Worm (Caenorhabditis elegans) whole organism, L4 larva: ENCODE data around the gene clec-165.

ENCODE experiments used
- F26F4.8 ChIP-seq: fragments of 200-800 bp; sonication (Bioruptor generic); conservative IDR thresholded peaks from 2 replicates; pipeline ENCODE4 v1.3.6; 2022; ENCODE audit warnings: missing genetic modification characterization, missing compliant biosample characterization
- F37D6.2 ChIP-seq: sonication (generic microtip); optimal IDR thresholded peaks from 2 replicates; lab custom pipeline; 2016; ENCODE audit warnings: mild to moderate bottlenecking, missing genetic modification characterization, missing compliant biosample characterization
- F44E2.7 ChIP-seq: fragments of 200-800 bp; sonication (Bioruptor generic); IDR thresholded peaks from 2 replicates; pipeline ENCODE4 v2.1.2; 2022; ENCODE audit warnings: missing genetic modification characterization, missing compliant biosample characterization
- Y105C5A.15 ChIP-seq: fragments of 200-800 bp; sonication (Bioruptor generic); IDR thresholded peaks from 2 replicates; pipeline ENCODE4 v1.3.6; 2022; ENCODE audit warnings: missing genetic modification characterization, missing compliant biosample characterization
- Y48G9A.11 ChIP-seq: fragments of 200-800 bp; sonication (Bioruptor generic); IDR thresholded peaks from 2 replicates; pipeline ENCODE4 v1.3.6; 2022; ENCODE audit warnings: missing genetic modification reagents, missing genetic modification characterization, missing compliant biosample characterization
- aha-1 ChIP-seq: fragments of 150-350 bp; peaks from one replicate; lab custom pipeline; 2014; ENCODE audit warnings: missing biosample characterization, missing genetic modification characterization
- aly-2 ChIP-seq: sonication (generic microtip); optimal IDR thresholded peaks from 2 replicates; lab custom pipeline; 2018; ENCODE audit warnings: missing biosample characterization, missing genetic modification characterization
- ama-1 ChIP-seq: fragments of 150-350 bp; optimal IDR thresholded peaks from 2 replicates; lab custom pipeline; 2014; ENCODE audit warnings: inconsistent platforms, mixed read lengths
- ceh-32 ChIP-seq: sonication (generic microtip); optimal IDR thresholded peaks from 2 replicates; lab custom pipeline; 2016; ENCODE audit warnings: mild to moderate bottlenecking, missing genetic modification characterization, missing compliant biosample characterization; ENCODE audit not compliant: poor library complexity
- ctbp-1 ChIP-seq: fragments of 200-800 bp; sonication (Bioruptor generic); IDR thresholded peaks from 2 replicates; pipeline ENCODE4 v1.3.6; 2022; ENCODE audit warnings: missing genetic modification reagents, missing genetic modification characterization, missing compliant biosample characterization
- daf-16 ChIP-seq, 3 experiments: sonication (generic microtip); optimal IDR thresholded peaks; 2 replicates each; lab custom pipeline; 2016 to 2017; ENCODE audit warnings: missing genetic modification characterization in 3 of 3, missing genetic modification reagents in 3 of 3, mild to moderate bottlenecking in 2 of 3, missing compliant biosample characterization in 2 of 3, missing biosample characterization in 1 of 3, moderate library complexity in 1 of 3
- daf-8 ChIP-seq: fragments of 200-800 bp; sonication (Bioruptor generic); IDR thresholded peaks from 2 replicates; pipeline ENCODE4 v1.3.6; 2022; ENCODE audit warnings: missing genetic modification characterization, missing compliant biosample characterization
- dmd-6 ChIP-seq: fragments of 200-800 bp; sonication (Bioruptor generic); IDR thresholded peaks from 2 replicates; pipeline ENCODE4 v1.3.6; 2022; ENCODE audit warnings: missing genetic modification reagents, missing genetic modification characterization, missing compliant biosample characterization
- dmd-8 ChIP-seq: fragments of 200-800 bp; sonication (Bioruptor generic); IDR thresholded peaks from 2 replicates; pipeline ENCODE4 v1.3.6; 2022; ENCODE audit warnings: missing genetic modification characterization, missing compliant biosample characterization
- dmd-9 ChIP-seq: fragments of 200-800 bp; sonication (Bioruptor generic); IDR thresholded peaks from 2 replicates; pipeline ENCODE4 v1.3.6; 2022; ENCODE audit warnings: missing genetic modification reagents, missing genetic modification characterization, missing compliant biosample characterization
- dve-1 ChIP-seq: sonication (generic microtip); optimal IDR thresholded peaks from 2 replicates; lab custom pipeline; 2017; ENCODE audit warnings: antibody characterized with exemption, mild to moderate bottlenecking, missing genetic modification characterization, missing compliant biosample characterization; ENCODE audit not compliant: insufficient read depth
- fos-1 ChIP-seq: fragments of 150-350 bp; optimal IDR thresholded peaks from 2 replicates; lab custom pipeline; 2014; ENCODE audit warnings: missing biosample characterization, missing genetic modification characterization
- gei-8 ChIP-seq: fragments of 200-800 bp; sonication (Bioruptor generic); optimal IDR thresholded peaks from 2 replicates; lab custom pipeline; 2018; ENCODE audit warnings: mild to moderate bottlenecking, missing genetic modification characterization, missing compliant biosample characterization
- hlh-11 ChIP-seq: fragments of 200-800 bp; sonication (Bioruptor generic); optimal IDR thresholded peaks from 2 replicates; lab custom pipeline; 2018; ENCODE audit warnings: mild to moderate bottlenecking, missing genetic modification characterization, missing compliant biosample characterization
- hlh-30 ChIP-seq: sonication (generic microtip); optimal IDR thresholded peaks from 2 replicates; lab custom pipeline; 2017; ENCODE audit warnings: antibody characterized with exemption, mild to moderate bottlenecking, missing genetic modification characterization, missing compliant biosample characterization; ENCODE audit not compliant: insufficient read depth
- lin-29 ChIP-seq: fragments of 200-800 bp; sonication (Bioruptor generic); IDR thresholded peaks from 2 replicates; pipeline ENCODE4 v1.3.6; 2022; ENCODE audit warnings: missing genetic modification reagents, missing genetic modification characterization, missing compliant biosample characterization
- mxl-3 ChIP-seq: fragments of 200-800 bp; sonication (Bioruptor generic); optimal IDR thresholded peaks from 2 replicates; lab custom pipeline; 2018; ENCODE audit warnings: mild to moderate bottlenecking, missing genetic modification characterization, missing compliant biosample characterization
- nhr-11 ChIP-seq: fragments of 150-350 bp; optimal IDR thresholded peaks from 2 replicates; lab custom pipeline; 2014; ENCODE audit warnings: missing biosample characterization, missing genetic modification characterization
- nhr-25 ChIP-seq: sonication (generic microtip); optimal IDR thresholded peaks from 2 replicates; lab custom pipeline; 2017; ENCODE audit warnings: missing genetic modification characterization, mild to moderate bottlenecking, missing compliant biosample characterization, antibody characterized with exemption, moderate library complexity, borderline replicate concordance; ENCODE audit not compliant: insufficient read depth
- nhr-28 ChIP-seq: fragments of 150-350 bp; optimal IDR thresholded peaks from 2 replicates; lab custom pipeline; 2014; ENCODE audit warnings: missing biosample characterization, missing genetic modification characterization
- nhr-48 ChIP-seq: sonication (generic microtip); optimal IDR thresholded peaks from 2 replicates; lab custom pipeline; 2016; ENCODE audit warnings: mild to moderate bottlenecking, missing genetic modification characterization, missing compliant biosample characterization
- nhr-76 ChIP-seq: fragments of 150-350 bp; optimal IDR thresholded peaks from 2 replicates; lab custom pipeline; 2014; ENCODE audit warnings: missing biosample characterization, missing genetic modification characterization
- nhr-77 ChIP-seq: fragments of 150-350 bp; optimal IDR thresholded peaks from 2 replicates; lab custom pipeline; 2014; ENCODE audit warnings: missing biosample characterization, missing genetic modification characterization
- pqm-1 ChIP-seq: sonication (generic microtip); optimal IDR thresholded peaks from 2 replicates; lab custom pipeline; 2017; ENCODE audit warnings: missing biosample characterization, missing genetic modification characterization
- rbr-2 ChIP-seq: sonication (generic microtip); optimal IDR thresholded peaks from 2 replicates; lab custom pipeline; 2016; ENCODE audit warnings: missing genotype, missing genetic modification characterization, missing compliant biosample characterization
- sdz-12 ChIP-seq: fragments of 200-800 bp; sonication (Bioruptor generic); optimal IDR thresholded peaks from 2 replicates; lab custom pipeline; 2018; ENCODE audit warnings: mild to moderate bottlenecking, missing genetic modification characterization, missing compliant biosample characterization
- set-16 ChIP-seq: fragments of 200-800 bp; sonication (Bioruptor generic); IDR thresholded peaks from 2 replicates; pipeline ENCODE4 v1.3.6; 2022; ENCODE audit warnings: missing genetic modification reagents, missing genetic modification characterization, missing compliant biosample characterization
- skn-1 ChIP-seq: fragments of 150-350 bp; optimal IDR thresholded peaks from 2 replicates; lab custom pipeline; 2014; ENCODE audit warnings: missing biosample characterization, missing genetic modification characterization
- snpc-1.2 ChIP-seq: fragments of 200-800 bp; sonication (Bioruptor generic); IDR thresholded peaks from 2 replicates; pipeline ENCODE4 v1.3.6; 2022; ENCODE audit warnings: missing genetic modification reagents, missing genetic modification characterization, missing compliant biosample characterization
- snpc-4 ChIP-seq: fragments of 150-350 bp; optimal IDR thresholded peaks from 2 replicates; lab custom pipeline; 2014; ENCODE audit warnings: missing biosample characterization, missing genetic modification characterization
- unc-39 ChIP-seq: sonication (generic microtip); optimal IDR thresholded peaks from 2 replicates; lab custom pipeline; 2017; ENCODE audit warnings: missing biosample characterization, missing genetic modification characterization
- vab-7 ChIP-seq: fragments of 200-800 bp; sonication (Bioruptor generic); IDR thresholded peaks from 2 replicates; pipeline ENCODE4 v1.3.6; 2022; ENCODE audit warnings: missing genetic modification reagents, missing genetic modification characterization, missing compliant biosample characterization
- zag-1 ChIP-seq: fragments of 150-350 bp; optimal IDR thresholded peaks from 2 replicates; lab custom pipeline; 2014; ENCODE audit warnings: missing biosample characterization, missing genetic modification characterization
- zip-2 ChIP-seq: fragments of 150-350 bp; optimal IDR thresholded peaks from 2 replicates; lab custom pipeline; 2014; ENCODE audit warnings: missing biosample characterization, missing genetic modification characterization
- ztf-11 ChIP-seq: fragments of 150-350 bp; optimal IDR thresholded peaks from 2 replicates; lab custom pipeline; 2014; ENCODE audit warnings: missing biosample characterization, missing genetic modification characterization
- ztf-7 ChIP-seq: fragments of 150-350 bp; optimal IDR thresholded peaks from 2 replicates; lab custom pipeline; 2014; ENCODE audit warnings: missing biosample characterization, missing genetic modification characterization

The clec-165 gene

DNA sequence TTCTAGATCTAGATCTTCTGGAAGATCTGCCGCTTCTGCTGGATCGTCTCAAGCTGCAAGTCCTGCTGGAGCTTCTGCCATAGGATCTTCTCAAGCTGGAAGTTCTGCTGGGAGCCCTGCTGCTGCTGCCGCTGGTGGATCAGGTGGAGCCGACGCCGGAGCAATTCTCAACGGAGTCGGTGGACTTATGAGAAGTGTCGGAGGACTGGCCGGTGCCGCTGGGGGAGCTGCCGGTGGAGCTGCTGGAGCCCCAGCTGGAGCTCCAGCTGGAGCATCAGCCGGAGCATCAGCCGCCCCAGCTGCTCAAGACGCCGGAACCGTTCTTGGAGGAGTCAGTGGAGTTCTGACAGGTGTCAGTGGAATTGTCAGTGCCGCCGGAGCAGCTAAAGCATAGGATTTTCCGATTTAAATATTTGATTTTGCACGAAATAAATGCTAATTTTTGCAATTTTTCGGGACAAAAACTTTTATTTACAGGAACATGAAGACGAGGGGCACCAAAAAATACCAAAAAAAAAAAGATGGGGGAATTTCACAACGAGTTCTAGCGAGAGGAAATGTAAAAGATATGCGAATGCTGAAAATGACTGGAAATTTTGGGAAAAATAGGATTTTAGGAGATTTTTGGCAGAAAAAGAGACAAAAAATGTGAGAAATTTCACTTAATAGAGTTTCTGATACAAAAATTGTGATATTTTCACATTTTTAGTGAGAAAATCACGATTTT lies 14.1 kb downstream of the clec-165 start (continued):
- TF ChIP-seq F37D6.2, result no peak
- TF ChIP-seq daf-16 (GFP tag; optimal IDR thresholded peaks at IDR 0.05; lab: Kevin White, UChicago), result no peak
- TF ChIP-seq daf-16 (tag; optimal IDR thresholded peaks at IDR 0.05; lab: Kevin White, UChicago), result no peak
- no peak for TF ChIP-seq F26F4.8 (GFP tag; lab: Robert Waterston, UW)
- no peak for TF ChIP-seq aly-2
- TF ChIP-seq ama-1, result no peak
- no peak for TF ChIP-seq fos-1
- no peak for TF ChIP-seq ztf-7 (tag; lab: Kevin White, UChicago)
- TF ChIP-seq aha-1 (tag; lab: Kevin White, UChicago), result peak; percentile 90
- no peak for TF ChIP-seq dmd-9 (GFP tag; lab: Robert Waterston, UW)
- TF ChIP-seq snpc-1.2 (GFP tag; lab: Robert Waterston, UW), result 0 out of 2 replicates have a peak, but pooled peaks have one; percentile 40
- no peak for TF ChIP-seq zag-1
- no peak for TF ChIP-seq hlh-30 (tag; lab: Kevin White, UChicago)
- TF ChIP-seq nhr-76 (tag; lab: Kevin White, UChicago), result no peak
- TF ChIP-seq set-16 (GFP tag; lab: Robert Waterston, UW), result peak; percentile 99
- TF ChIP-seq vab-7 (GFP tag; lab: Robert Waterston, UW), result no peak
- no peak for TF ChIP-seq daf-8

DNA sequence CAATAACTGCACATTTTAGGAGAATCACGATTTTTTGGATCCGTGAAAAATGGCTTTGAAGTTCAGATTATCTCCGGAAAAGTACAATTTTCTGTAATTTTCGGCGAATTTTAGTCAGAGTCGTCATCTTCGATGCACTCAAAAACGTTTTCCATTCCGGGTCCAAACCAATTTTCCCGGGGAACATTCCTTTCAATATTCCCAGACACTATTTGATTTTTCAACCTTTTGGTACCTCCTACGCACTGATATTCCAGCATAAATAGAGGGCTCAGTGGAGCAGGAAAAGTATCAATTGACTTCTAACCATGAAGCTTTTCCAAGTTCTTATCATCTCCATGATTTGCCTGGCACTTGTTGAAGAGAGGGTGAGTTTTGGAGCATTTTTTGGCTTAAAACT lies 15.1 kb downstream of the clec-165 start, which contains the start of gene W09G12.6:
TSS of gene W09G12.6 (plus strand) at position 301 of the 400 bp plus-strand sequence.
- TF ChIP-seq hlh-11 (tag; lab: Kevin White, UChicago), result no peak
- no peak for TF ChIP-seq dve-1 (tag; lab: Kevin White, UChicago)
- TF ChIP-seq ctbp-1, result no peak
- no peak for TF ChIP-seq unc-39 (tag; lab: Kevin White, UChicago)
- no peak for TF ChIP-seq nhr-48

DNA sequence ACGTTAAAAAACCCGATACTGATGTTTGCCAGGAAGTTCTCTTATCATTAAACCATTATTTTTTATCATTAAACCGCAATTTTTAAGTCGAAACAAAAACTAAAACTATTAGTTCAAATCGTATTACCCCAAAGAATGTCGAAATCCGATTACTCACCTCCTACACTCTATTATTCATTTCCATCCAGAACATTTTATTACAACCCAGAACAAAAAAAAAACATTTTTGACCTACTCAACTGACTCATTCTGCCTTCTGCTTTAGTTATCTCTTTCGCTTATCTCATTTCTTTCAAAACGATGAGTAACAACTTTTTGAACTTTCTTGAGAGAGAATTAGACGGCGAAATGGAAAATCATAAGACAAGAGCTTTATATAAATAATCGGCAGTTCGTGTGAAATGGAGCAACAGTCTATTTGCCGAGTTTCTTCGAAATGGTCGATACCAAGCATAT lies 18.0 kb downstream of the clec-165 start, which contains the start of gene W09G12.7:
TSS of gene W09G12.7 (plus strand) at position 406 of the 456 bp plus-strand sequence.
- TF ChIP-seq F44E2.7 (GFP tag; lab: Robert Waterston, UW) (no peak), ztf-7 (tag; lab: Kevin White, UChicago) (no peak), nhr-48 (no peak), rbr-2 (tag; lab: Kevin White, UChicago) (no peak), dmd-8 (GFP tag; lab: Robert Waterston, UW) (no peak), mxl-3 (no peak), nhr-28 (tag; lab: Kevin White, UChicago) (peak; percentile 32), ceh-32 (tag; lab: Kevin White, UChicago) (no peak), aha-1 (tag; lab: Kevin White, UChicago) (no peak), pqm-1 (tag; lab: Kevin White, UChicago) (peak; percentile 79), dmd-6 (GFP tag; lab: Robert Waterston, UW) (peak; percentile 67), ctbp-1 (no peak), daf-16 (GFP tag; optimal IDR thresholded peaks at IDR 0.05; lab: Kevin White, UChicago) (no peak), daf-16 (tag; optimal IDR thresholded peaks at IDR 0.05; lab: Kevin White, UChicago) (peak; percentile 6), nhr-11 (no peak), hlh-30 (tag; lab: Kevin White, UChicago) (no peak), lin-29 (GFP tag; lab: Robert Waterston, UW) (no peak), zip-2 (tag; lab: Kevin White, UChicago) (no peak), snpc-4 (tag; lab: Kevin White, UChicago) (no peak), fos-1 (no peak), gei-8 (no peak), skn-1 (tag; lab: Kevin White, UChicago) (no peak), nhr-77 (peak; percentile 47), sdz-12 (no peak), dve-1 (tag; lab: Kevin White, UChicago) (peak; percentile 41), Y48G9A.11 (GFP tag; lab: Robert Waterston, UW) (no peak), nhr-25 (tag; lab: Kevin White, UChicago) (no peak), ztf-11 (tag; lab: Kevin White, UChicago) (no peak), Y105C5A.15 (no peak)
